Fruit fly (Drosophila melanogaster): Measurements from ENCODE around the gene JIL-1.

- TF ChIP-seq bab1 (GFP tag; optimal IDR thresholded peaks at IDR 0.05) (no peak), Mnt (GFP tag; optimal IDR thresholded peaks at IDR 0.05) (no peak)
These were observed 1.3 kb upstream of the JIL-1 start for dm6 chr3L:11094279-11094678.

Measured in whole organism, adult.